Worm (Caenorhabditis elegans) whole organism, young adult: ENCODE data around the gene Y61A9LA.12.
A peak's percentile ranks its signal among the peaks of the same experiment; 100 is the strongest.

ENCODE experiments used
- B0336.3 ChIP-seq: fragments of 200-800 bp; sonication (Bioruptor generic); IDR thresholded peaks from 2 replicates; pipeline ENCODE4 v1.3.6; 2022; ENCODE audit warnings: missing genetic modification characterization, missing compliant biosample characterization
- F10E7.11 ChIP-seq: sonication (generic microtip); optimal IDR thresholded peaks from 2 replicates; lab custom pipeline; 2017; ENCODE audit warnings: mild to moderate bottlenecking, missing genetic modification characterization, moderate library complexity, missing compliant biosample characterization
- F57A8.1 ChIP-seq: fragments of 200-800 bp; sonication (Bioruptor generic); optimal IDR thresholded peaks from 2 replicates; lab custom pipeline; 2018; ENCODE audit warnings: mild to moderate bottlenecking, missing genetic modification characterization, moderate library complexity, missing compliant biosample characterization
- T07F8.4 ChIP-seq: sonication (generic microtip); optimal IDR thresholded peaks from 2 replicates; lab custom pipeline; 2016; ENCODE audit warnings: mild to moderate bottlenecking, missing genetic modification characterization, moderate library complexity, missing compliant biosample characterization
- Y53F4B.3 ChIP-seq: fragments of 200-800 bp; sonication (Bioruptor generic); IDR thresholded peaks from 2 replicates; pipeline ENCODE4 v1.3.6; 2022; ENCODE audit warnings: missing genetic modification reagents, missing genetic modification characterization, missing compliant biosample characterization
- Y53G8AR.9 ChIP-seq: fragments of 200-800 bp; sonication (Bioruptor generic); conservative IDR thresholded peaks from 2 replicates; pipeline ENCODE4 v1.3.6; 2022; ENCODE audit warnings: missing genetic modification reagents, missing genetic modification characterization, missing compliant biosample characterization
- Y79H2A.3 ChIP-seq: fragments of 200-800 bp; sonication (Bioruptor generic); conservative IDR thresholded peaks from 2 replicates; pipeline ENCODE4 v1.3.6; 2022; ENCODE audit warnings: missing genetic modification reagents, missing genetic modification characterization, missing compliant biosample characterization
- aptf-3 ChIP-seq: fragments of 200-800 bp; sonication (Bioruptor generic); IDR thresholded peaks from 2 replicates; pipeline ENCODE4 v1.3.6; 2022; ENCODE audit warnings: missing genetic modification characterization, missing compliant biosample characterization
- athp-1 ChIP-seq: sonication (generic microtip); optimal IDR thresholded peaks from 2 replicates; lab custom pipeline; 2017; ENCODE audit warnings: mild to moderate bottlenecking, missing genetic modification characterization, missing compliant biosample characterization
- cebp-1 ChIP-seq, 2 experiments: fragments of 200-800 bp in 1 of 2; sonication (Bioruptor generic) in 1 of 2; sonication (generic microtip) in 1 of 2; IDR thresholded peaks in 1 of 2; optimal IDR thresholded peaks in 1 of 2; 2 replicates each; pipeline versions ENCODE4 v1.3.6 to Lab custom; 2017 to 2022; ENCODE audit warnings: missing compliant biosample characterization in 2 of 2, missing genetic modification characterization in 2 of 2, mild to moderate bottlenecking in 1 of 2, missing genetic modification reagents in 1 of 2, moderate library complexity in 1 of 2
- cebp-2 ChIP-seq: fragments of 200-800 bp; sonication (Bioruptor generic); IDR thresholded peaks from 2 replicates; pipeline ENCODE4 v1.3.6; 2022; ENCODE audit warnings: missing genetic modification characterization, missing compliant biosample characterization
- ceh-27 ChIP-seq: fragments of 200-800 bp; sonication (Bioruptor generic); optimal IDR thresholded peaks from 2 replicates; lab custom pipeline; 2018; ENCODE audit warnings: mild to moderate bottlenecking, missing genetic modification characterization, moderate library complexity, missing compliant biosample characterization
- ceh-58 ChIP-seq: fragments of 200-800 bp; sonication (Bioruptor generic); IDR thresholded peaks from 2 replicates; pipeline ENCODE4 v1.3.6; 2022; ENCODE audit warnings: missing genetic modification characterization, missing compliant biosample characterization
- efl-1 ChIP-seq: fragments of 150-350 bp; optimal IDR thresholded peaks from 2 replicates; lab custom pipeline; 2014; ENCODE audit warnings: missing biosample characterization, missing genetic modification reagents, missing genetic modification characterization
- egl-18 ChIP-seq: fragments of 200-800 bp; sonication (Bioruptor generic); IDR thresholded peaks from 2 replicates; pipeline ENCODE4 v1.3.6; 2022; ENCODE audit warnings: missing genetic modification reagents, missing genetic modification characterization, missing compliant biosample characterization
- egrh-3 ChIP-seq: fragments of 200-800 bp; sonication (Bioruptor generic); IDR thresholded peaks from 2 replicates; pipeline ENCODE4 v1.3.6; 2022; ENCODE audit warnings: missing genetic modification reagents, missing genetic modification characterization, missing compliant biosample characterization
- hlh-12 ChIP-seq: sonication (generic microtip); optimal IDR thresholded peaks from 2 replicates; lab custom pipeline; 2016; ENCODE audit warnings: missing genetic modification characterization, missing compliant biosample characterization
- hlh-26 ChIP-seq: fragments of 200-800 bp; sonication (Bioruptor generic); conservative IDR thresholded peaks from 2 replicates; pipeline ENCODE4 v1.3.6; 2022; ENCODE audit warnings: missing genetic modification reagents, missing genetic modification characterization, missing compliant biosample characterization
- hmg-1.2 ChIP-seq: fragments of 200-800 bp; sonication (Bioruptor generic); IDR thresholded peaks from 2 replicates; pipeline ENCODE4 v1.3.6; 2022; ENCODE audit warnings: missing genetic modification reagents, missing genetic modification characterization, missing compliant biosample characterization
- hmg-20 ChIP-seq: fragments of 200-800 bp; sonication (Bioruptor generic); IDR thresholded peaks from 2 replicates; pipeline ENCODE4 v1.3.6; 2022; ENCODE audit warnings: missing genetic modification reagents, missing genetic modification characterization, missing compliant biosample characterization
- hsf-1 ChIP-seq: fragments of 200-800 bp; sonication (Bioruptor generic); IDR thresholded peaks from 2 replicates; pipeline ENCODE4 v1.3.6; 2022; ENCODE audit warnings: missing genetic modification reagents, missing genetic modification characterization, missing compliant biosample characterization
- let-526 ChIP-seq: fragments of 200-800 bp; sonication (Bioruptor generic); IDR thresholded peaks from 2 replicates; pipeline ENCODE4 v1.3.6; 2022; ENCODE audit warnings: missing genetic modification reagents, missing genetic modification characterization, missing compliant biosample characterization
- lin-40 ChIP-seq: sonication (generic microtip); optimal IDR thresholded peaks from 2 replicates; lab custom pipeline; 2016; ENCODE audit warnings: missing genetic modification characterization, mild to moderate bottlenecking, missing compliant biosample characterization, missing genotype, missing genetic modification reagents
- lin-54 ChIP-seq: fragments of 200-800 bp; sonication (Bioruptor generic); optimal IDR thresholded peaks from 2 replicates; lab custom pipeline; 2018; ENCODE audit warnings: mild to moderate bottlenecking, missing genetic modification characterization, missing compliant biosample characterization
- lir-1 ChIP-seq: fragments of 200-800 bp; sonication (Bioruptor generic); conservative IDR thresholded peaks from 2 replicates; pipeline ENCODE4 v1.3.6; 2022; ENCODE audit warnings: missing genetic modification reagents, missing genetic modification characterization, missing compliant biosample characterization
- lsl-1 ChIP-seq: fragments of 200-800 bp; sonication (Bioruptor generic); optimal IDR thresholded peaks from 2 replicates; lab custom pipeline; 2018; ENCODE audit warnings: mild to moderate bottlenecking, missing genetic modification characterization, moderate library complexity, missing compliant biosample characterization
- madf-8 ChIP-seq: fragments of 200-800 bp; sonication (Bioruptor generic); conservative IDR thresholded peaks from 2 replicates; pipeline ENCODE4 v1.3.6; 2022; ENCODE audit warnings: missing genetic modification reagents, missing genetic modification characterization, missing compliant biosample characterization
- mxl-1 ChIP-seq: sonication (generic microtip); optimal IDR thresholded peaks from 2 replicates; lab custom pipeline; 2016; ENCODE audit warnings: missing genetic modification characterization, missing compliant biosample characterization
- nfya-2 ChIP-seq: fragments of 200-800 bp; sonication (Bioruptor generic); IDR thresholded peaks from 2 replicates; pipeline ENCODE4 v1.3.6; 2022; ENCODE audit warnings: missing genetic modification reagents, missing genetic modification characterization, missing compliant biosample characterization
- nhr-179 ChIP-seq: sonication (generic microtip); optimal IDR thresholded peaks from 2 replicates; lab custom pipeline; 2016; ENCODE audit warnings: mild to moderate bottlenecking, missing genetic modification characterization, missing compliant biosample characterization
- nhr-27 ChIP-seq: fragments of 200-800 bp; sonication (Bioruptor generic); optimal IDR thresholded peaks from 2 replicates; lab custom pipeline; 2018; ENCODE audit warnings: mild to moderate bottlenecking, missing genetic modification characterization, moderate library complexity, missing compliant biosample characterization
- nhr-90 ChIP-seq: sonication (generic microtip); optimal IDR thresholded peaks from 2 replicates; lab custom pipeline; 2016; ENCODE audit warnings: missing genotype, mild to moderate bottlenecking, missing genetic modification characterization, missing compliant biosample characterization
- pha-4 ChIP-seq: fragments of 150-350 bp; sonication (generic microtip); optimal IDR thresholded peaks from 2 replicates; lab custom pipeline; 2014; ENCODE audit warnings: missing biosample characterization, missing genetic modification reagents, missing genetic modification characterization
- rcor-1 ChIP-seq: fragments of 200-800 bp; sonication (Bioruptor generic); IDR thresholded peaks from 2 replicates; pipeline ENCODE4 v1.3.6; 2022; ENCODE audit warnings: missing genetic modification reagents, missing genetic modification characterization, missing compliant biosample characterization
- rpc-1 ChIP-seq, 2 experiments: fragments of 150-350 bp in 1 of 2; sonication (generic microtip) in 1 of 2; optimal IDR thresholded peaks; 2 replicates each; lab custom pipeline; 2014 to 2018; ENCODE audit warnings: missing biosample characterization in 1 of 2, missing genetic modification characterization in 1 of 2, missing genetic modification reagents in 1 of 2, missing genotype in 1 of 2
- sdz-38 ChIP-seq: sonication (generic microtip); optimal IDR thresholded peaks from 2 replicates; lab custom pipeline; 2016; ENCODE audit warnings: missing genotype, missing genetic modification characterization, missing compliant biosample characterization
- sea-2 ChIP-seq: fragments of 200-800 bp; sonication (Bioruptor generic); IDR thresholded peaks from 2 replicates; pipeline ENCODE4 v1.3.6; 2022; ENCODE audit warnings: missing genetic modification characterization, missing compliant biosample characterization
- snpc-1.3 ChIP-seq: sonication (generic microtip); optimal IDR thresholded peaks from 2 replicates; lab custom pipeline; 2017; ENCODE audit warnings: missing genetic modification characterization, mild to moderate bottlenecking, missing compliant biosample characterization, antibody characterized with exemption, moderate library complexity, missing genotype, missing genetic modification reagents; ENCODE audit not compliant: insufficient read depth
- somi-1 ChIP-seq: fragments of 200-800 bp; sonication (Bioruptor generic); optimal IDR thresholded peaks from 2 replicates; lab custom pipeline; 2018; ENCODE audit warnings: mild to moderate bottlenecking, missing genetic modification characterization, missing compliant biosample characterization
- tbp1 ChIP-seq: fragments of 200-800 bp; sonication (Bioruptor generic); optimal IDR thresholded peaks from 2 replicates; lab custom pipeline; 2018; ENCODE audit warnings: mild to moderate bottlenecking, missing genetic modification characterization, missing compliant biosample characterization
- unc-130 ChIP-seq: sonication (generic microtip); optimal IDR thresholded peaks from 2 replicates; lab custom pipeline; 2016; ENCODE audit warnings: missing genetic modification reagents, missing genetic modification characterization, missing compliant biosample characterization

The Y61A9LA.12 gene

DNA sequence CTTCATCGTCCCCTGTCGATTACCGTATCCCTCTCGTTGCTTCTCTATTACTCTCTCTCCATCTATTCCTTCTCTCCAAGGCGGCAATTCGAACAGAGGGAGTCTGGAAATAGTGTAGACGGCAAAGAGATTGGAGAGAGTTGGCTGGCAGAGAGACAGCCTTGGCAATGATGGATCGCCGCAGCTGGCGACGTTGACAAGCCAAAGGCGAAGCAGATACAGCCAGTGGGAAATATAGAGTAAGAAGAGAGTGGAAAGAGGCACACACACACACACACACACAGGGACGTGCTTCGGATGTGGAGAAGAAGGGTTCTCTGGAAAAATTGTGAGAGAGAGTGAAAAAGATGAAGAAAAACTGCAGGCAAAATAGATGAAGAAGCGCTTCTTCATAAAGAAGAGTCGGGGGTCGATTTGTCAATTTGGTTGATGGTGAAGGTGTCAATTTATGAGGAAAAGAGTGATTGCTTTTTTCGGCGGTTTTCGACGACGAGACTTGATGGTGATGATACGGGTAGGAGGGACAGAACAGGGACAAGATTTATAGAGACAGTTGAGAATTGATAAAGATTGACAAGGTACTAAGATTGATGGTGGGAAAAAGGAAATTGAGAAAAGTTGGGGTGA lies 45.7 kb upstream of the Y61A9LA.12 start (continued):
- TF ChIP-seq hlh-26 (GFP tag; lab: Robert Waterston, UW) (no peak), cebp-1 (GFP tag; IDR thresholded peaks at IDR 0.05; lab: Robert Waterston, UW) (no peak), cebp-1 (tag; optimal IDR thresholded peaks at IDR 0.05; lab: Kevin White, UChicago) (peak; percentile 44), hmg-1.2 (GFP tag; lab: Robert Waterston, UW) (peak; percentile 31; the same call in 1 of the 2 replicates), lir-1 (no peak), cebp-2 (no peak), somi-1 (peak; percentile 22), snpc-1.3 (no peak), egrh-3 (GFP tag; lab: Robert Waterston, UW) (no peak), F10E7.11 (tag; lab: Kevin White, UChicago) (no peak), ceh-27 (GFP tag; lab: Kevin White, UChicago) (no peak), Y79H2A.3 (GFP tag; lab: Robert Waterston, UW) (no peak), T07F8.4 (tag; lab: Kevin White, UChicago) (no peak), lsl-1 (no peak), unc-130 (GFP tag; lab: Kevin White, UChicago) (no peak), Y53F4B.3 (no peak), ceh-58 (no peak), lin-40 (tag; lab: Kevin White, UChicago) (peak; percentile 19), nhr-27 (tag; lab: Kevin White, UChicago) (no peak), B0336.3 (GFP tag; lab: Robert Waterston, UW) (peak; percentile 29; the same call in 1 of the 2 replicates), efl-1 (GFP tag; lab: Kevin White, UChicago) (no peak), egl-18 (no peak), sea-2 (GFP tag; lab: Robert Waterston, UW) (no peak), nhr-90 (tag; lab: Kevin White, UChicago) (no peak), nfya-2 (GFP tag; lab: Robert Waterston, UW) (no peak), Y53G8AR.9 (GFP tag; lab: Robert Waterston, UW) (no peak), aptf-3 (GFP tag; lab: Robert Waterston, UW) (no peak), rcor-1 (GFP tag; lab: Robert Waterston, UW) (no peak), tbp1 (GFP tag; lab: Kevin White, UChicago) (no peak), hsf-1 (GFP tag; lab: Robert Waterston, UW) (no peak), hlh-12 (tag; lab: Kevin White, UChicago) (no peak)

ce11 chrV:4508772-4509171 lies 44.9 kb upstream of the Y61A9LA.12 start:
- TF ChIP-seq F57A8.1 (GFP tag; lab: Kevin White, UChicago) = no peak
- no peak for TF ChIP-seq hmg-1.2 (GFP tag; lab: Robert Waterston, UW)
- no peak for TF ChIP-seq snpc-1.3
- no peak for TF ChIP-seq aptf-3 (GFP tag; lab: Robert Waterston, UW)
- no peak for TF ChIP-seq lin-40 (tag; lab: Kevin White, UChicago)
- no peak for TF ChIP-seq lin-54
- no peak for TF ChIP-seq madf-8 (GFP tag; lab: Robert Waterston, UW)
- TF ChIP-seq nhr-179 = no peak

DNA sequence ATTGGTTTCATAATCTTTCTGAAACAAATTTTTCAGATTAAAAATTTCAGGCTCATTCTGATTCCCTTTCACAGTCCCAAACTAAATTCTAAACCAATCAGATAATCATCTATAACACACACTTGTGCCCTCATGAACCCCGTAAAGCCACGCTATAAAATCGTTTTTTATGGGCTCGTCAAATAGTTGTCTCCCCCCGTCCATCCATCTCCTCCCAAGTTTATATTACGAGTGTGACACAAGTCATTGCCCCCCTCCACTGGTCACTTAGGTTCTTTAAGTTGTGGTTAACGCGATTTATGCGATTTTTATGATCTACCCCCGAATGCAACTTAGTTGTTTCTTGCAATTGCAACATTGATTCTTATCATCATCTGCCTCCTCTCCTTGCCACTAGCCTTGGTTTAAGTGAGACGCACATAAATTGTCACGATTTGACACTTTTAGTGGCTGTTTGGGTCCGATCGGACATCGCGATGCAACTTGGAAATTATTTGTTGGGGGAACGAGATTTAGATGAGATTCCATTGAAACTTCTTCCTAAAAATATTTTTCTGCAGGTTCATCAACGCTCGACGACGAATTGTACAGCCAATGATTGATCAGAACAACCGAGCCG lies 44.2 kb upstream of the Y61A9LA.12 start:
- TF ChIP-seq pha-4 (tag; lab: Kevin White, UChicago) (no peak), let-526 (no peak), hmg-20 (GFP tag; lab: Robert Waterston, UW) (no peak), rpc-1 (optimal IDR thresholded peaks at IDR 0.05; lab: Kevin White, UChicago) (no peak), rpc-1 (tag; optimal IDR thresholded peaks at IDR 0.05; lab: Kevin White, UChicago) (no peak), sdz-38 (no peak), mxl-1 (no peak), aptf-3 (GFP tag; lab: Robert Waterston, UW) (no peak), lin-54 (no peak), athp-1 (tag; lab: Kevin White, UChicago) (no peak)
